In genomic region chr3L:16768001-16768652, dm6 we compare ENCODE assay signal across 1 fruit fly cellular context.
TF ChIP-seq lines count a peak whose summit lies in the region.

No protein-coding gene starts in this region.

TF ChIP-seq in whole organism, embryonic, 481 proteins besides CTCF, POLR2A, EP300 and RAD21 (continued from another document and continues in another):
- TF ChIP-seq CG16863 (GFP tag; optimal IDR thresholded peaks at IDR 0.05; lab: Kevin White, UChicago), result no peak
- TF ChIP-seq Mrtf (GFP tag; IDR thresholded peaks at IDR 0.05; lab: Robert Waterston, UW), result 0 out of 3 replicates have a peak, but pooled peaks have one; percentile 43
- TF ChIP-seq CG6854 (GFP tag; optimal IDR thresholded peaks at IDR 0.05; lab: Kevin White, UChicago), result no peak
- peak; percentile 54 for TF ChIP-seq CG17829 (tag; optimal IDR thresholded peaks at IDR 0.05; lab: Kevin White, UChicago)
- peak; percentile 23 for TF ChIP-seq bab2 (GFP tag; optimal IDR thresholded peaks at IDR 0.05; lab: Kevin White, UChicago)
- no peak for TF ChIP-seq CG2889 (GFP tag; IDR thresholded peaks at IDR 0.05; lab: Robert Waterston, UW)
- TF ChIP-seq dysf (GFP tag; IDR thresholded peaks at IDR 0.05; lab: Robert Waterston, UW), result 0 out of 3 replicates have a peak, but pooled peaks have one; percentile 9
- TF ChIP-seq ftz-f1 (GFP tag; optimal IDR thresholded peaks at IDR 0.05; lab: Kevin White, UChicago), result no peak
- TF ChIP-seq Vsx1 (GFP tag; optimal IDR thresholded peaks at IDR 0.05; lab: Kevin White, UChicago), result no peak
- TF ChIP-seq CG11560 (tag; IDR thresholded peaks at IDR 0.05; lab: Robert Waterston, UW), result no peak
- TF ChIP-seq ERR (GFP tag; optimal IDR thresholded peaks at IDR 0.05; lab: Kevin White, UChicago), result no peak
- no peak for TF ChIP-seq CG3065 (GFP tag; optimal IDR thresholded peaks at IDR 0.05; lab: Kevin White, UChicago)
- no peak for TF ChIP-seq Tbp (GFP tag; optimal IDR thresholded peaks at IDR 0.05; lab: Kevin White, UChicago)
- TF ChIP-seq TFAM (GFP tag; optimal IDR thresholded peaks at IDR 0.05; lab: Kevin White, UChicago), result no peak
- no peak for TF ChIP-seq Dbx (GFP tag; IDR thresholded peaks at IDR 0.05; lab: Robert Waterston, UW)
- TF ChIP-seq mirr (GFP tag; optimal IDR thresholded peaks at IDR 0.05; lab: Kevin White, UChicago), result no peak
- TF ChIP-seq CG8765 (GFP tag; IDR thresholded peaks at IDR 0.05; lab: Robert Waterston, UW), result no peak
- no peak for TF ChIP-seq CG17802 (tag; optimal IDR thresholded peaks at IDR 0.05; lab: Kevin White, UChicago)
- no peak for TF ChIP-seq Camta (GFP tag; optimal IDR thresholded peaks at IDR 0.05; lab: Kevin White, UChicago)
- no peak for TF ChIP-seq Dp (GFP tag; optimal IDR thresholded peaks at IDR 0.05; lab: Kevin White, UChicago)
- no peak for TF ChIP-seq hbn (GFP tag; IDR thresholded peaks at IDR 0.05; lab: Robert Waterston, UW; ENCODE audit: partially characterized antibody)
- peak; percentile 66 for TF ChIP-seq CG6689 (GFP tag; IDR thresholded peaks at IDR 0.05; lab: Robert Waterston, UW)
- TF ChIP-seq CG17385 (GFP tag; optimal IDR thresholded peaks at IDR 0.05; lab: Kevin White, UChicago), result no peak
- no peak for TF ChIP-seq HHEX (GFP tag; optimal IDR thresholded peaks at IDR 0.05; lab: Kevin White, UChicago)
- TF ChIP-seq CG18476 (GFP tag; optimal IDR thresholded peaks at IDR 0.05; lab: Kevin White, UChicago), result no peak
- no peak for TF ChIP-seq Hr3 (GFP tag; optimal IDR thresholded peaks at IDR 0.05; lab: Kevin White, UChicago)
- no peak for TF ChIP-seq btn (GFP tag; optimal IDR thresholded peaks at IDR 0.05; lab: Kevin White, UChicago)
- no peak for TF ChIP-seq z (GFP tag; IDR thresholded peaks at IDR 0.05; lab: Robert Waterston, UW)
- no peak for TF ChIP-seq Aef1 (GFP tag; IDR thresholded peaks at IDR 0.05; lab: Robert Waterston, UW)
- TF ChIP-seq CG1602 (GFP tag; optimal IDR thresholded peaks at IDR 0.05; lab: Kevin White, UChicago), result peak; percentile 42
- no peak for TF ChIP-seq Trl (optimal IDR thresholded peaks at IDR 0.05; lab: Kevin White, UChicago)
- TF ChIP-seq Trl (GFP tag; optimal IDR thresholded peaks at IDR 0.05; lab: Kevin White, UChicago), result peak; percentile 14
- no peak for TF ChIP-seq ro (GFP tag; IDR thresholded peaks at IDR 0.05; lab: Robert Waterston, UW)
- TF ChIP-seq CG4854 (GFP tag; optimal IDR thresholded peaks at IDR 0.05; lab: Kevin White, UChicago), result no peak
- TF ChIP-seq CrebB (tag; optimal IDR thresholded peaks at IDR 0.05; lab: Kevin White, UChicago), result no peak
- TF ChIP-seq CG4360 (GFP tag; IDR thresholded peaks at IDR 0.05; lab: Robert Waterston, UW), result 0 out of 2 replicates have a peak, but pooled peaks have one; percentile 34
- peak; percentile 12 to 36 for TF ChIP-seq chif (GFP tag; optimal IDR thresholded peaks at IDR 0.05; lab: Kevin White, UChicago)
- no peak for TF ChIP-seq HLHmδ (GFP tag; optimal IDR thresholded peaks at IDR 0.05; lab: Kevin White, UChicago)
- no peak for TF ChIP-seq CG16779 (GFP tag; IDR thresholded peaks at IDR 0.05; lab: Robert Waterston, UW)
- no peak for TF ChIP-seq CG10462 (GFP tag; optimal IDR thresholded peaks at IDR 0.05; lab: Kevin White, UChicago)
- TF ChIP-seq CG11398 (GFP tag; optimal IDR thresholded peaks at IDR 0.05; lab: Kevin White, UChicago), result no peak
- TF ChIP-seq bowl (GFP tag; IDR thresholded peaks at IDR 0.05; lab: Robert Waterston, UW), result no peak
- TF ChIP-seq CG43689 (GFP tag; IDR thresholded peaks at IDR 0.05; lab: Robert Waterston, UW), result no peak
- TF ChIP-seq NfI (GFP tag; optimal IDR thresholded peaks at IDR 0.05; lab: Kevin White, UChicago), result no peak
- TF ChIP-seq nau (GFP tag; optimal IDR thresholded peaks at IDR 0.05; lab: Kevin White, UChicago), result no peak
- TF ChIP-seq Hr39 (optimal IDR thresholded peaks at IDR 0.05; lab: Kevin White, UChicago), result no peak
- TF ChIP-seq Hand (GFP tag; optimal IDR thresholded peaks at IDR 0.05; lab: Kevin White, UChicago), result no peak
- no peak for TF ChIP-seq sc (optimal IDR thresholded peaks at IDR 0.05; lab: Kevin White, UChicago)
- TF ChIP-seq sc (GFP tag; optimal IDR thresholded peaks at IDR 0.05; lab: Kevin White, UChicago), result peak; percentile 0
- TF ChIP-seq fd96Cb (tag; optimal IDR thresholded peaks at IDR 0.05; lab: Kevin White, UChicago), result no peak
- no peak for TF ChIP-seq her (GFP tag; optimal IDR thresholded peaks at IDR 0.05; lab: Kevin White, UChicago)
- TF ChIP-seq Sox100B (GFP tag; optimal IDR thresholded peaks at IDR 0.05; lab: Kevin White, UChicago), result no peak
- TF ChIP-seq CG2712 (tag; optimal IDR thresholded peaks at IDR 0.05; lab: Kevin White, UChicago), result peak; percentile 74
- TF ChIP-seq Drgx (GFP tag; IDR thresholded peaks at IDR 0.05; lab: Robert Waterston, UW), result no peak
- TF ChIP-seq ind (GFP tag; optimal IDR thresholded peaks at IDR 0.05; lab: Kevin White, UChicago), result peak; percentile 15
- peak; percentile 45 for TF ChIP-seq CG8924 (tag; optimal IDR thresholded peaks at IDR 0.05; lab: Kevin White, UChicago)
- peak; percentile 32; the same call in 1 of the 3 replicates for TF ChIP-seq croc (GFP tag; conservative IDR thresholded peaks at IDR 0.05; lab: Robert Waterston, UW)
- TF ChIP-seq CG8281 (tag; optimal IDR thresholded peaks at IDR 0.05; lab: Kevin White, UChicago), result peak; percentile 4
- TF ChIP-seq Lhr (GFP tag; optimal IDR thresholded peaks at IDR 0.05; lab: Kevin White, UChicago), result no peak
- no peak for TF ChIP-seq zfh2 (GFP tag; optimal IDR thresholded peaks at IDR 0.05; lab: Kevin White, UChicago)
- no peak for TF ChIP-seq Awh (GFP tag; IDR thresholded peaks at IDR 0.05; lab: Robert Waterston, UW)
- peak; percentile 59; the same call in 2 of the 3 replicates for TF ChIP-seq HLH4C (GFP tag; IDR thresholded peaks at IDR 0.05; lab: Robert Waterston, UW; ENCODE audit: partially characterized antibody)
- peak; percentile 25 for TF ChIP-seq CG14710 (tag; optimal IDR thresholded peaks at IDR 0.05; lab: Kevin White, UChicago)
- no peak for TF ChIP-seq Dip2 (GFP tag; IDR thresholded peaks at IDR 0.05; lab: Robert Waterston, UW)
- peak; percentile 55 for TF ChIP-seq CG17359 (tag; optimal IDR thresholded peaks at IDR 0.05; lab: Kevin White, UChicago)
- TF ChIP-seq BEAF-32 (GFP tag; optimal IDR thresholded peaks at IDR 0.05; lab: Kevin White, UChicago), result no peak
- no peak for TF ChIP-seq ash1 (GFP tag; optimal IDR thresholded peaks at IDR 0.05; lab: Kevin White, UChicago)
- no peak for TF ChIP-seq crp (GFP tag; optimal IDR thresholded peaks at IDR 0.05; lab: Kevin White, UChicago)
- peak; percentile 84 for TF ChIP-seq hth (optimal IDR thresholded peaks at IDR 0.05; lab: Kevin White, UChicago)
- 0 out of 3 replicates have a peak, but pooled peaks have one; percentile 54 for TF ChIP-seq otp (GFP tag; IDR thresholded peaks at IDR 0.05; lab: Robert Waterston, UW)
- TF ChIP-seq Ptx1 (GFP tag; IDR thresholded peaks at IDR 0.05; lab: Robert Waterston, UW), result peak; percentile 55
- TF ChIP-seq Bdp1 (GFP tag; optimal IDR thresholded peaks at IDR 0.05; lab: Kevin White, UChicago), result no peak
- TF ChIP-seq knrl (GFP tag; IDR thresholded peaks at IDR 0.05; lab: Robert Waterston, UW; ENCODE audit: partially characterized antibody), result 0 out of 3 replicates have a peak, but pooled peaks have one; percentile 28
- TF ChIP-seq gsb-n (tag; optimal IDR thresholded peaks at IDR 0.05; lab: Kevin White, UChicago), result peak; percentile 48
- no peak for TF ChIP-seq wor (GFP tag; IDR thresholded peaks at IDR 0.05; lab: Robert Waterston, UW)
- no peak for TF ChIP-seq unc-4 (GFP tag; IDR thresholded peaks at IDR 0.05; lab: Robert Waterston, UW; ENCODE audit: partially characterized antibody)
- no peak for TF ChIP-seq pita (GFP tag; optimal IDR thresholded peaks at IDR 0.05; lab: Kevin White, UChicago)
- TF ChIP-seq CG6791 (GFP tag; IDR thresholded peaks at IDR 0.05; lab: Robert Waterston, UW; ENCODE audit: partially characterized antibody), result 0 out of 3 replicates have a peak, but pooled peaks have one; percentile 50
- no peak for TF ChIP-seq CG6683 (GFP tag; optimal IDR thresholded peaks at IDR 0.05; lab: Kevin White, UChicago)
- TF ChIP-seq CG11093 (GFP tag; IDR thresholded peaks at IDR 0.05; lab: Robert Waterston, UW), result 0 out of 3 replicates have a peak, but pooled peaks have one; percentile 31
- TF ChIP-seq ase (GFP tag; IDR thresholded peaks at IDR 0.05; lab: Robert Waterston, UW), result no peak
- no peak for TF ChIP-seq shn (GFP tag; optimal IDR thresholded peaks at IDR 0.05; lab: Kevin White, UChicago)
- TF ChIP-seq MESR4 (GFP tag; optimal IDR thresholded peaks at IDR 0.05; lab: Kevin White, UChicago), result no peak
- TF ChIP-seq maf-S (GFP tag; optimal IDR thresholded peaks at IDR 0.05; lab: Kevin White, UChicago), result no peak
- no peak for TF ChIP-seq CG8359 (GFP tag; optimal IDR thresholded peaks at IDR 0.05; lab: Kevin White, UChicago; ENCODE audit: borderline replicate concordance)
- TF ChIP-seq Usf (GFP tag; optimal IDR thresholded peaks at IDR 0.05; lab: Kevin White, UChicago), result no peak
- TF ChIP-seq fru (optimal IDR thresholded peaks at IDR 0.05; lab: Kevin White, UChicago), result no peak
- TF ChIP-seq schlank (tag; optimal IDR thresholded peaks at IDR 0.05; lab: Kevin White, UChicago), result no peak
- no peak for TF ChIP-seq stc (GFP tag; IDR thresholded peaks at IDR 0.05; lab: Robert Waterston, UW)
- TF ChIP-seq Atf3 (GFP tag; optimal IDR thresholded peaks at IDR 0.05; lab: Kevin White, UChicago), result peak; percentile 18
- TF ChIP-seq MBD-R2 (GFP tag; IDR thresholded peaks at IDR 0.05; lab: Robert Waterston, UW), result no peak
- no peak for TF ChIP-seq Deaf1 (tag; optimal IDR thresholded peaks at IDR 0.05; lab: Kevin White, UChicago)
- TF ChIP-seq CG5180 (GFP tag; optimal IDR thresholded peaks at IDR 0.05; lab: Kevin White, UChicago), result no peak
- no peak for TF ChIP-seq eve (GFP tag; optimal IDR thresholded peaks at IDR 0.05; lab: Kevin White, UChicago)
- no peak for TF ChIP-seq odd (GFP tag; optimal IDR thresholded peaks at IDR 0.05; lab: Kevin White, UChicago)
- peak; percentile 22 for TF ChIP-seq NK7.1 (GFP tag; optimal IDR thresholded peaks at IDR 0.05; lab: Kevin White, UChicago)
- no peak for TF ChIP-seq CG14965 (GFP tag; optimal IDR thresholded peaks at IDR 0.05; lab: Kevin White, UChicago; ENCODE audit: borderline replicate concordance)
- TF ChIP-seq danr (GFP tag; IDR thresholded peaks at IDR 0.05; lab: Robert Waterston, UW), result no peak
- no peak for TF ChIP-seq usp (GFP tag; optimal IDR thresholded peaks at IDR 0.05; lab: Kevin White, UChicago)
- peak in 1 of 2 experiments; percentile 52 for TF ChIP-seq tll (GFP tag; optimal IDR thresholded peaks at IDR 0.05; lab: Kevin White, UChicago)
- no peak for TF ChIP-seq sd (tag; optimal IDR thresholded peaks at IDR 0.05; lab: Kevin White, UChicago)
- peak; percentile 64 for TF ChIP-seq cad (GFP tag; optimal IDR thresholded peaks at IDR 0.05; lab: Kevin White, UChicago)
- TF ChIP-seq CG18599 (GFP tag; optimal IDR thresholded peaks at IDR 0.05; lab: Kevin White, UChicago), result no peak
- no peak for TF ChIP-seq D (optimal IDR thresholded peaks at IDR 0.05; lab: Kevin White, UChicago)
- TF ChIP-seq D (GFP tag; optimal IDR thresholded peaks at IDR 0.05; lab: Kevin White, UChicago), result no peak
- no peak for TF ChIP-seq slou (GFP tag; optimal IDR thresholded peaks at IDR 0.05; lab: Kevin White, UChicago)
- no peak for TF ChIP-seq CG12155 (GFP tag; optimal IDR thresholded peaks at IDR 0.05; lab: Kevin White, UChicago)
- TF ChIP-seq YL-1 (GFP tag; optimal IDR thresholded peaks at IDR 0.05; lab: Kevin White, UChicago), result no peak
- TF ChIP-seq B-H1 (GFP tag; IDR thresholded peaks at IDR 0.05; lab: Robert Waterston, UW), result peak; percentile 35; the same call in 2 of the 3 replicates
- no peak for TF ChIP-seq CG3281 (GFP tag; optimal IDR thresholded peaks at IDR 0.05; lab: Kevin White, UChicago)
- TF ChIP-seq prd (optimal IDR thresholded peaks at IDR 0.05; lab: Kevin White, UChicago), result no peak
- peak; percentile 77 for TF ChIP-seq prd (GFP tag; IDR thresholded peaks at IDR 0.05; lab: Robert Waterston, UW)
- TF ChIP-seq CG10654 (GFP tag; optimal IDR thresholded peaks at IDR 0.05; lab: Kevin White, UChicago), result peak; percentile 26
- TF ChIP-seq ken (GFP tag; IDR thresholded peaks at IDR 0.05; lab: Robert Waterston, UW), result no peak
- peak; percentile 29 for TF ChIP-seq Hsf (GFP tag; optimal IDR thresholded peaks at IDR 0.05; lab: Kevin White, UChicago)
- TF ChIP-seq sna (GFP tag; IDR thresholded peaks at IDR 0.05; lab: Robert Waterston, UW; ENCODE audit: partially characterized antibody), result 0 out of 2 replicates have a peak, but pooled peaks have one; percentile 24
- TF ChIP-seq CG17912 (GFP tag; optimal IDR thresholded peaks at IDR 0.05; lab: Kevin White, UChicago), result no peak
- no peak; the same call in 1 of the 2 replicates for TF ChIP-seq gt (GFP tag; IDR thresholded peaks at IDR 0.05; lab: Robert Waterston, UW)
- TF ChIP-seq zf30C (GFP tag; optimal IDR thresholded peaks at IDR 0.05; lab: Kevin White, UChicago), result no peak
- no peak for TF ChIP-seq kni (GFP tag; optimal IDR thresholded peaks at IDR 0.05; lab: Kevin White, UChicago)
- no peak for TF ChIP-seq bcd (GFP tag; optimal IDR thresholded peaks at IDR 0.05; lab: Kevin White, UChicago)
- TF ChIP-seq Oli (tag; optimal IDR thresholded peaks at IDR 0.05; lab: Kevin White, UChicago), result peak; percentile 50
- no peak for TF ChIP-seq CG15601 (tag; optimal IDR thresholded peaks at IDR 0.05; lab: Kevin White, UChicago)
- TF ChIP-seq yki (optimal IDR thresholded peaks at IDR 0.05; lab: Kevin White, UChicago), result no peak
- no peak for TF ChIP-seq CG8478 (optimal IDR thresholded peaks at IDR 0.05; lab: Kevin White, UChicago)
- no peak for TF ChIP-seq CG33213 (GFP tag; optimal IDR thresholded peaks at IDR 0.05; lab: Kevin White, UChicago)
- no peak for TF ChIP-seq pb (GFP tag; optimal IDR thresholded peaks at IDR 0.05; lab: Kevin White, UChicago)
- peak; percentile 39 for TF ChIP-seq CG30403 (GFP tag; optimal IDR thresholded peaks at IDR 0.05; lab: Kevin White, UChicago)
- no peak for TF ChIP-seq disco-r (GFP tag; optimal IDR thresholded peaks at IDR 0.05; lab: Kevin White, UChicago)
- TF ChIP-seq stwl (tag; optimal IDR thresholded peaks at IDR 0.05; lab: Kevin White, UChicago), result no peak
- TF ChIP-seq CG13775 (GFP tag; optimal IDR thresholded peaks at IDR 0.05; lab: Kevin White, UChicago), result peak; percentile 15
- TF ChIP-seq pnt (GFP tag; optimal IDR thresholded peaks at IDR 0.05; lab: Kevin White, UChicago), result peak; percentile 48
- no peak for TF ChIP-seq CG18011 (GFP tag; optimal IDR thresholded peaks at IDR 0.05; lab: Kevin White, UChicago)
- no peak for TF ChIP-seq lbe (GFP tag; optimal IDR thresholded peaks at IDR 0.05; lab: Kevin White, UChicago)
- peak; percentile 63 for TF ChIP-seq CG9727 (GFP tag; optimal IDR thresholded peaks at IDR 0.05; lab: Kevin White, UChicago)
